Fruit fly (Drosophila melanogaster): ENCODE measurements around the gene CG11593.

Gene CG11593

dm6 chr3L:4003316-4003715 lies 37.0 kb downstream of the CG11593 start, which contains the start of gene CG14985:
CG14985 (plus strand) TSS chr3L:4003474.
- TF ChIP-seq Dll (optimal IDR thresholded peaks at IDR 0.05): no peak
- TF ChIP-seq psq (optimal IDR thresholded peaks at IDR 0.05): no peak
- TF ChIP-seq EcR (GFP tag; optimal IDR thresholded peaks at IDR 0.05): no peak
- TF ChIP-seq pan (optimal IDR thresholded peaks at IDR 0.05): no peak

- no peak for TF ChIP-seq psq (optimal IDR thresholded peaks at IDR 0.05)
Observed at dm6 chr3L:4001500-4001899, 38.8 kb downstream of the CG11593 start.

- no peak for TF ChIP-seq Dll (optimal IDR thresholded peaks at IDR 0.05)
- no peak for TF ChIP-seq pan (optimal IDR thresholded peaks at IDR 0.05)
- no peak for TF ChIP-seq usp (GFP tag; optimal IDR thresholded peaks at IDR 0.05)
- no peak for TF ChIP-seq CG8478 (optimal IDR thresholded peaks at IDR 0.05)
- no peak for TF ChIP-seq EcR (GFP tag; optimal IDR thresholded peaks at IDR 0.05)
- no peak for TF ChIP-seq psq (optimal IDR thresholded peaks at IDR 0.05)
Observed at dm6 chr3L:4000711-4001110, 39.6 kb downstream of the CG11593 start.

- TF ChIP-seq EcR (GFP tag; optimal IDR thresholded peaks at IDR 0.05) (no peak), usp (GFP tag; optimal IDR thresholded peaks at IDR 0.05) (no peak), pan (optimal IDR thresholded peaks at IDR 0.05) (no peak), psq (optimal IDR thresholded peaks at IDR 0.05) (no peak), Dll (optimal IDR thresholded peaks at IDR 0.05) (no peak), CG8478 (optimal IDR thresholded peaks at IDR 0.05) (no peak)
Observed at dm6 chr3L:3995554-3995953, 44.7 kb downstream of the CG11593 start.

Measured in whole organism.